Worm (Caenorhabditis elegans) whole organism, midembryonic: Measurements from ENCODE around the gene C07E3.4.

Source experiments
- T22C8.4 ChIP-seq: fragments of 200-800 bp; sonication (Bioruptor generic); IDR thresholded peaks from 2 replicates; pipeline ENCODE4 v1.3.6; 2022; ENCODE audit warnings: missing genetic modification characterization, missing compliant biosample characterization
- cog-1 ChIP-seq: sonication (generic microtip); optimal IDR thresholded peaks from 2 replicates; lab custom pipeline; 2016; ENCODE audit warnings: missing genetic modification characterization, missing compliant biosample characterization
- flt-1 ChIP-seq: fragments of 200-800 bp; sonication (Bioruptor generic); IDR thresholded peaks from 2 replicates; pipeline ENCODE4 v1.3.6; 2022; ENCODE audit warnings: missing genetic modification characterization, missing compliant biosample characterization
- klf-2 ChIP-seq: fragments of 200-800 bp; sonication (Bioruptor generic); conservative IDR thresholded peaks from 2 replicates; pipeline ENCODE4 v1.3.6; 2022; ENCODE audit warnings: missing genetic modification reagents, missing genetic modification characterization, missing compliant biosample characterization
- med-1 ChIP-seq: sonication (generic microtip); optimal IDR thresholded peaks from 2 replicates; lab custom pipeline; 2017; ENCODE audit warnings: missing genetic modification characterization, mild to moderate bottlenecking, missing compliant biosample characterization, antibody characterized with exemption, missing genetic modification reagents; ENCODE audit not compliant: insufficient read depth
- ref-1 ChIP-seq: fragments of 200-800 bp; sonication (Bioruptor generic); conservative IDR thresholded peaks from 2 replicates; pipeline ENCODE4 v1.3.6; 2022; ENCODE audit warnings: missing genetic modification reagents, missing genetic modification characterization, missing compliant biosample characterization
- tab-1 ChIP-seq: fragments of 200-800 bp; sonication (Bioruptor generic); IDR thresholded peaks from 2 replicates; pipeline ENCODE4 v1.3.6; 2022; ENCODE audit warnings: missing genetic modification characterization, missing compliant biosample characterization
- ztf-23 ChIP-seq: fragments of 200-800 bp; sonication (Bioruptor generic); IDR thresholded peaks from 2 replicates; pipeline ENCODE4 v1.3.6; 2022; ENCODE audit warnings: missing genetic modification reagents, missing genetic modification characterization, missing compliant biosample characterization
- ztf-29 ChIP-seq: fragments of 200-800 bp; sonication (Bioruptor generic); IDR thresholded peaks from 2 replicates; pipeline ENCODE4 v1.3.6; 2022; ENCODE audit warnings: missing genetic modification reagents, missing genetic modification characterization, missing compliant biosample characterization

The C07E3.4 gene

DNA sequence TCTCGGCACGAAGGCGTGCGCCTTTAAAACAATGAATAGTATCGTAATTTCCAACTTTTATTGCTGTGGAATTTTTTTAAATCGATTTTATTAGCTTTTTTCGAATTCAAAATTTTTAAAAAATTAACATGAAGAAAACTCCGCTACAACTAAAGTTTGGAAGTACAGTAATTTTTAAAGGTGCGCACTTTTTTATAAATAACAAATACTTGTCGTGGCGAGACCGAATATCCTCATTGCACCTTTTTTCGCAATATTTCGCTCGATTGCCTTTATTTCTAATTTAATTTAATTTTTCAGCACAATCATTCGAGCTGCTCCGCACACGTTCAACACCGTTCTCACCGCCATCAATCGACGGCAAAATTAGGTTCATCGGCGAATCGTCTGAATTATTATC lies 30.3 kb downstream of the C07E3.4 start, which contains the start of the genes T09F3.2 and T09F3.7:
Gene T09F3.2, plus strand, starts transcription at position 301 of the 400 bp plus-strand sequence.
Gene T09F3.7, plus strand, starts transcription at position 315 of the 400 bp plus-strand sequence.
- no peak for TF ChIP-seq ref-1 (GFP tag; lab: Robert Waterston, UW)
- TF ChIP-seq klf-2 (GFP tag; lab: Robert Waterston, UW): no peak
- TF ChIP-seq med-1 (GFP tag; lab: Kevin White, UChicago): no peak
- TF ChIP-seq ztf-29 (GFP tag; lab: Robert Waterston, UW): no peak
- TF ChIP-seq cog-1: no peak
- no peak for TF ChIP-seq flt-1

DNA sequence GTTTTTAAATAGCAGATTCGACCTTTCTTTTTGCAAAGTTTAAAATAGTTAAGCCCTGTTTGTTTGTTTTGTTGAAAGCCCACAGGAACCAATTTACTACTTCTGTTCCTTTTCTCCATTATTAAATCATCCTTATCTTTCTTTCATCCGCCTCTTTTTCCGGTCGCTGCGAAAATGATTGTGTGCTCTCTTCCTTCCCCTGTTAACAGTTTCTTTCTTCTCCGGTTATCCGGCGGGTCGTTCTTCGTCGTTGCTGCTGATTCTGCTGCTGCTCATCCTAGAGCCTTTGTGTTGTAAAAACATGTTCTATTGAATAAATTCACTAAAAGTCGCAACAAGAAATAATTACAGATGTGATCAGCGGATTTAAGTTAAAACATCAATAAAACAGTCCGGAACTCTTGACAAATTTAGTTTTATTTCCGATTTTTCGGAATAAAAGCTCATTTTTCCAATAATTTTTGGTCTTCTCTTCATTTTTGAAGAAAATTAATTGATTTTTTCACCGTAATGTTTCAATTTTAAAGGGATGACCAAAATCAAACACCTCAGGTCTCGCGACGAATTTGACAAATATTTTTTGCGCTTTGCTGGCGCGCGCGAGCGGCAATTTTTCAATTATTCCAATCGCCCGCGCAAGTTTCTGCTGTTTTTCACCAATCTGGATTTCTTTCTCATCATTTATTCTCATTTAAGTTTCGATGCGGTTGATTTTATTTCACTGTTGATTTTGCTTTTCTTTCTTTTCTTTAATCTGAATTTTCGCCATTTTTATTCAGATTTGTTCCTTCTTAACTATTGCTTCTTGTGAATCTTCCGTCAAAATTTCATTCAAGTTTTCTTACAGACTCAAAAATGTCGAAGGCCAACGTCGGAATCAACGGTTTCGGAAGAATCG lies 32.9 kb downstream of the C07E3.4 start, which contains the start of gene gpd-1:
Gene gpd-1, plus strand, starts transcription at position 848 of the 898 bp plus-strand sequence.
- TF ChIP-seq cog-1: no peak
- no peak for TF ChIP-seq flt-1
- no peak for TF ChIP-seq ztf-29 (GFP tag; lab: Robert Waterston, UW)
- TF ChIP-seq klf-2 (GFP tag; lab: Robert Waterston, UW): no peak
- TF ChIP-seq med-1 (GFP tag; lab: Kevin White, UChicago): no peak
- no peak for TF ChIP-seq tab-1 (GFP tag; lab: Robert Waterston, UW)
- no peak for TF ChIP-seq T22C8.4 (GFP tag; lab: Robert Waterston, UW)

DNA sequence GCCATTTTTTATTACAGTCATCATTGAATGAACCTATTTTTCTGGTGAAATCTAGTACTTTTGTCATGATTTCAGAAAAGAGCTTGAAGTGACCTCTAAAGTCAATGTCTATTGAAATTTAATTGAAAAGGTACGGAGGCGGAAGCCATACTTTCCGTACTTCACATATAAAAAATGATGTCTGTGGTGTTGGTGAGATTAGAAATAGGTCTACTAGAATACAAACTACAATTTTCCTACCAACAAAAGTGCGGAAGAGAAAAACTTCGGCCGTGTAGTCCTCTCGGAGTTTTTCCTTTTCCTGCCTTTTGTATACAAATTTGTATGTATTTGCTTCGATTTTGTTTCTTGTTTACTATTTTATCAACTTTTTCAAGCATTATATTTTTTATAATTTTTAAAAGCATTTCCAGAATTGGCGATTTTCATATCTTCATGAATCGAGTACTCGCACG lies 34.7 kb downstream of the C07E3.4 start, which contains the start of gene T09F3.4:
Gene T09F3.4, plus strand, starts transcription at position 405 of the 455 bp plus-strand sequence.
- TF ChIP-seq ztf-29 (GFP tag; lab: Robert Waterston, UW) (no peak), ztf-23 (GFP tag; lab: Robert Waterston, UW) (no peak), med-1 (GFP tag; lab: Kevin White, UChicago) (no peak), ref-1 (GFP tag; lab: Robert Waterston, UW) (no peak), T22C8.4 (GFP tag; lab: Robert Waterston, UW) (no peak)

DNA sequence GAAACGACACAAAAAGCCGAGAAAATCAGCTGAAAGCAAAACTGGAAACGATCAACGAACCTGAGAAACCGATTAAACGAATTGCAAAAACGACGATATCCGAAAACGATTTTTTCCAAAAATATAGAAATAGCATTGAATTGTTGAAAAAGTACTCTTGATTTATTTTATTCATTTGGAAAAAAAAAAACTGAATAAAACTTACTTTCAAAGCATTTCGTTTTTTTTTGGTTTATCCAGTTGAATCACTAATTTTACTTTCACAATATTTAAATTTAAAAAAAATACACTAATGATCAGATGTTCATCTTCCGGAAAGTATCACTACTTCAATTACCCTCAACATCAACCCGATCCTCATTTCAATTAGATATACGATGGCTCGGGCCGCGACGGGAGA lies 36.0 kb downstream of the C07E3.4 start, which contains the start of gene T09F3.5:
Gene T09F3.5, plus strand, starts transcription at position 301 of the 400 bp plus-strand sequence.
- TF ChIP-seq tab-1 (GFP tag; lab: Robert Waterston, UW) (no peak), klf-2 (GFP tag; lab: Robert Waterston, UW) (no peak), cog-1 (no peak)

DNA sequence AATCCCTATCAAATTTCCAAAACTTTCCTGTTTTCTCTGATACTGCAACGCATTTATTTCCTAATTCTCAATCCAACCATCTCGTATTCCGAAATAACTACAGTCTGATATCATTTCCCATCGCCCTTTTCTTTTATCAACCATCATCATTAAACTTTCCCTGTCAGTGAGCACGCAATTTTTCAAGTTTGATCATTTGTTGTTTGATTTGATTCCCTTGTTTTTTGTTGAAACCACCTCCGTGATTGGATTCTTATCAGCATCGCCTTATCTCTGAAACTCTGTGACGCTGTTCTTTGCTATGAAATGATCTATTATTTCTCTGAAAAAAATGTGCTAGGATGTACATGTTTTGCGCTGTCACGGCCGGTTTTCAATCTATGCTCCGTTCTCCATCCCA lies 42.4 kb downstream of the C07E3.4 start:
- TF ChIP-seq med-1 (GFP tag; lab: Kevin White, UChicago): no peak
- TF ChIP-seq klf-2 (GFP tag; lab: Robert Waterston, UW): no peak
- no peak for TF ChIP-seq cog-1
- TF ChIP-seq T22C8.4 (GFP tag; lab: Robert Waterston, UW): no peak
- TF ChIP-seq ref-1 (GFP tag; lab: Robert Waterston, UW): no peak
- no peak for TF ChIP-seq tab-1 (GFP tag; lab: Robert Waterston, UW)
- TF ChIP-seq flt-1: no peak
- TF ChIP-seq ztf-23 (GFP tag; lab: Robert Waterston, UW): no peak
- TF ChIP-seq ztf-29 (GFP tag; lab: Robert Waterston, UW): no peak

DNA sequence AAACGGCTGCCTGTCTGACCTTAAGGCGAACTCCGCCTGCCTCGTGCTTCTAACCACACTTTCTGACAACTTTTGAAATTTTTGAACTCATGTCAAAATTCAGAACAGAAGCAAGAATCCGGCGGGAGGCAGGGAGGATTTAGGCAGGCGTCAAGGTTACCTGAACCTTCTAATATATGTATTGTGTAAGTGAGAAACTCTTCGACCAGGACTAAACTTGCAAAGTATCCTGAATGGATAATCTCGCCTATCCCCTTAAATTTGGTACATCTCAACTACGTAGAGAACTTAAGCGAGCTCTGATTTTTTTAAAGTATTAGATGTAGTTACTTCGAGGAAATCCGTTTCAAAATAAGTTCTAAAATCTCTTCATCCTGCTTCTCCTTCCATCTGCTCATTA lies 50.4 kb downstream of the C07E3.4 start, which contains the start of gene E04D5.5:
Gene E04D5.5, plus strand, starts transcription at position 301 of the 400 bp plus-strand sequence.
- no peak for TF ChIP-seq ztf-23 (GFP tag; lab: Robert Waterston, UW)
- TF ChIP-seq ztf-29 (GFP tag; lab: Robert Waterston, UW): no peak
- no peak for TF ChIP-seq cog-1
- TF ChIP-seq flt-1: no peak
- no peak for TF ChIP-seq klf-2 (GFP tag; lab: Robert Waterston, UW)
- no peak for TF ChIP-seq ref-1 (GFP tag; lab: Robert Waterston, UW)
- no peak for TF ChIP-seq tab-1 (GFP tag; lab: Robert Waterston, UW)
- TF ChIP-seq med-1 (GFP tag; lab: Kevin White, UChicago): no peak
- no peak for TF ChIP-seq T22C8.4 (GFP tag; lab: Robert Waterston, UW)
